Worm (Caenorhabditis elegans): Measurements from ENCODE around the gene anoh-1.

anoh-1 gene

DNA sequence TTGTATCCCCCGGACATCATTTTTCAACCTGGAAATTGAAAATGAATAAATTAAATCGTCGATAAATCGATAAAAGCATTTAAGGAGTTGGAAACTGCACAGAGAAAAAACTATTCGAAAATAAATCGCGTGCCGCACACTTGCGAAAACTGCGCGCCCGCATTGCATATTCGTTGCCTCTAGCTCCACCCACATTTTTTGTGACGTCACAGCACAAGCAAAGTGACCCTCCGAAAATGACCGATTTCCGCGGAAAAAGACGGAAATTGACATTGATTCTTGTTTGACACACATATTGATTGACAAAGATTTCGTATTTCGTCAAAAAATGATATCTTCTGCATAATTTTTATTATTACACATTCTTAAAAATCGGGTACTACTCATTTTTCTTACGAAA, 22.5 kb downstream of the anoh-1 start, which contains the start of gene cpf-2 (continued):
- TF ChIP-seq mdl-1 (tag; optimal IDR thresholded peaks at IDR 0.05) (peak in 1 of 2 experiments; percentile 58), hlh-17 (GFP tag; optimal IDR thresholded peaks at IDR 0.05; ENCODE audit: borderline replicate concordance) (no peak), mep-1 (tag; optimal IDR thresholded peaks at IDR 0.05) (peak; percentile 49), fkh-4 (tag; optimal IDR thresholded peaks at IDR 0.05; ENCODE audit: borderline replicate concordance) (no peak), vab-15 (tag; optimal IDR thresholded peaks at IDR 0.05) (peak; percentile 46), ceh-63 (GFP tag; optimal IDR thresholded peaks at IDR 0.05) (no peak), pax-3 (tag; optimal IDR thresholded peaks at IDR 0.05) (peak; percentile 26), fkh-10 (GFP tag; optimal IDR thresholded peaks at IDR 0.05) (peak; percentile 30), rnt-1 (tag; optimal IDR thresholded peaks at IDR 0.05) (peak; percentile 92), jun-1 (tag; optimal IDR thresholded peaks at IDR 0.05) (peak; percentile 59), ets-5 (GFP tag; IDR thresholded peaks at IDR 0.05) (no peak), zip-4 (GFP tag; optimal IDR thresholded peaks at IDR 0.05) (peak; percentile 30), hlh-4 (tag; optimal IDR thresholded peaks at IDR 0.05) (no peak), C04F5.9 (tag; optimal IDR thresholded peaks at IDR 0.05) (peak; percentile 50), swsn-7 (tag; optimal IDR thresholded peaks at IDR 0.05) (peak; percentile 84), mef-2 (tag; optimal IDR thresholded peaks at IDR 0.05) (no peak), nhr-84 (tag; optimal IDR thresholded peaks at IDR 0.05) (no peak), hpl-2 (GFP tag; optimal IDR thresholded peaks at IDR 0.05) (peak; percentile 41), unc-62 (GFP tag; optimal IDR thresholded peaks at IDR 0.05) (no peak), sptf-1 (tag; optimal IDR thresholded peaks at IDR 0.05) (no peak), xbp-1 (tag; optimal IDR thresholded peaks at IDR 0.05) (peak; percentile 83), lin-35 (GFP tag; optimal IDR thresholded peaks at IDR 0.05) (peak; percentile 69 to 77), lir-3 (tag; optimal IDR thresholded peaks at IDR 0.05; ENCODE audit: poor library complexity) (peak; percentile 72), nhr-20 (tag; optimal IDR thresholded peaks at IDR 0.05) (peak; percentile 81), efl-3 (GFP tag; optimal IDR thresholded peaks at IDR 0.05) (no peak), aly-2 (tag; optimal IDR thresholded peaks at IDR 0.05) (no peak), nhr-11 (tag; optimal IDR thresholded peaks at IDR 0.05) (no peak), ceh-8 (GFP tag; optimal IDR thresholded peaks at IDR 0.05) (no peak), lsy-2 (tag; optimal IDR thresholded peaks at IDR 0.05) (peak; percentile 80), fos-1 (tag; optimal IDR thresholded peaks at IDR 0.05) (no peak), aha-1 (tag; optimal IDR thresholded peaks at IDR 0.05) (no peak), sup-37 (GFP tag; optimal IDR thresholded peaks at IDR 0.05) (no peak), nhr-19 (GFP tag; conservative IDR thresholded peaks at IDR 0.05) (peak; percentile 73), snu-23 (GFP tag; optimal IDR thresholded peaks at IDR 0.05) (peak; percentile 89), nhr-28 (tag; optimal IDR thresholded peaks at IDR 0.05) (no peak), dsc-1 (tag; optimal IDR thresholded peaks at IDR 0.05) (peak; percentile 86), elt-3 (tag; optimal IDR thresholded peaks at IDR 0.05) (peak in 1 of 6 experiments; percentile 53), efl-1 (optimal IDR thresholded peaks at IDR 0.05) (peak; percentile 77 to 80), efl-1 (GFP tag; optimal IDR thresholded peaks at IDR 0.05 in 1 of 2) (peak; percentile 73 to 97), dpl-1 (GFP tag; optimal IDR thresholded peaks at IDR 0.05) (peak; percentile 64 to 73 (median 73)), C34B4.2 (tag; optimal IDR thresholded peaks at IDR 0.05) (no peak), unc-98 (GFP tag; IDR thresholded peaks at IDR 0.05) (peak; percentile 37; the same call in 1 of the 2 replicates), irx-1 (tag; optimal IDR thresholded peaks at IDR 0.05) (peak; percentile 85), lin-13 (GFP tag; optimal IDR thresholded peaks at IDR 0.05) (peak; percentile 66), ceh-82 (tag; optimal IDR thresholded peaks at IDR 0.05) (peak; percentile 61 to 83 (median 69)), nhr-237 (tag; optimal IDR thresholded peaks at IDR 0.05) (no peak), ces-1 (GFP tag; optimal IDR thresholded peaks at IDR 0.05) (no peak), ztf-11 (tag; optimal IDR thresholded peaks at IDR 0.05) (peak; percentile 27 to 75), mab-9 (GFP tag; IDR thresholded peaks at IDR 0.05) (peak; percentile 62), nhr-77 (tag; optimal IDR thresholded peaks at IDR 0.05) (peak; percentile 13), nhr-85 (tag) (peak; percentile 91), egl-27 (tag; optimal IDR thresholded peaks at IDR 0.05) (no peak), lin-15B (tag; optimal IDR thresholded peaks at IDR 0.05) (peak; percentile 1)
